2 fruit fly cellular contexts compared by ENCODE assay signal in the genomic region with DNA sequence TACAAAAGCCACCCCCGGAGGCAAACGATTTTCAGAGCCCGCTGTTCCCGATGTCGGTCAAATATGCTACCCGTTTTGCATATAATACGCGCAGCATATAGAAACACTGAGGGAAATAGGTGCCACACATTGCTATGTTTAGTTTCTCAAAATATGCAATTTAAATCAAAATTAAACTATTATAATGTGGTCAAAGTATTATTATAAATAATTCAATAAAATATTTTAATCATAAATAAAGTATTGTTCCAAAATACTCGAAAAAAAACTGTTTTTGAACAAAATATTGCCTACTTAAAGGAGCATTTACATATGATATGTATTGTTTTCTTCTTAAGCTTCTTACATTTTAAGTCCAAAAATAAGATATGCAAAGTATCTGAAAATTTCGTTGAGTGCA.
A peak's percentile ranks its signal among the peaks of the same experiment; 100 is the strongest.
TF ChIP-seq lines count a peak whose summit lies in the region.

No protein-coding gene starts in this region.

- no peak for TF ChIP-seq CTCF in whole organism, embryonic (GFP tag; optimal IDR thresholded peaks at IDR 0.05; lab: Kevin White, UChicago)

TF ChIP-seq in whole organism, embryonic, 481 proteins besides CTCF, POLR2A, EP300 and RAD21 (continues in another document):
- no peak for TF ChIP-seq br (optimal IDR thresholded peaks at IDR 0.05; lab: Kevin White, UChicago)
- no peak for TF ChIP-seq CG3838 (GFP tag; optimal IDR thresholded peaks at IDR 0.05; lab: Kevin White, UChicago)
- peak; percentile 43 for TF ChIP-seq CG17385 (GFP tag; optimal IDR thresholded peaks at IDR 0.05; lab: Kevin White, UChicago)
- peak; percentile 26 for TF ChIP-seq Nf-YB (GFP tag; optimal IDR thresholded peaks at IDR 0.05; lab: Kevin White, UChicago)
- TF ChIP-seq inv (GFP tag; IDR thresholded peaks at IDR 0.05; lab: Robert Waterston, UW; ENCODE audit: partially characterized antibody) = no peak
- no peak for TF ChIP-seq org-1 (GFP tag; optimal IDR thresholded peaks at IDR 0.05; lab: Kevin White, UChicago)
- no peak for TF ChIP-seq Fer2 (tag; optimal IDR thresholded peaks at IDR 0.05; lab: Kevin White, UChicago)
- TF ChIP-seq CG10543 (GFP tag; optimal IDR thresholded peaks at IDR 0.05; lab: Kevin White, UChicago) = no peak
- no peak for TF ChIP-seq CG33557 (GFP tag; optimal IDR thresholded peaks at IDR 0.05; lab: Kevin White, UChicago)
- peak; percentile 45 for TF ChIP-seq CG8359 (GFP tag; optimal IDR thresholded peaks at IDR 0.05; lab: Kevin White, UChicago; ENCODE audit: borderline replicate concordance)
- no peak for TF ChIP-seq Optix (GFP tag; IDR thresholded peaks at IDR 0.05; lab: Robert Waterston, UW)
- TF ChIP-seq Meics (GFP tag; optimal IDR thresholded peaks at IDR 0.05; lab: Kevin White, UChicago) = peak; percentile 64
- no peak for TF ChIP-seq Tbp (GFP tag; optimal IDR thresholded peaks at IDR 0.05; lab: Kevin White, UChicago)
- no peak for TF ChIP-seq btn (GFP tag; optimal IDR thresholded peaks at IDR 0.05; lab: Kevin White, UChicago)
- no peak for TF ChIP-seq klu (GFP tag; IDR thresholded peaks at IDR 0.05; lab: Robert Waterston, UW)
- TF ChIP-seq CG11085 (GFP tag; IDR thresholded peaks at IDR 0.05; lab: Robert Waterston, UW) = no peak
- no peak for TF ChIP-seq CG8765 (GFP tag; IDR thresholded peaks at IDR 0.05; lab: Robert Waterston, UW)
- TF ChIP-seq stc (GFP tag; IDR thresholded peaks at IDR 0.05; lab: Robert Waterston, UW) = peak; percentile 41; the same call in 1 of the 2 replicates
- TF ChIP-seq p53 (GFP tag; optimal IDR thresholded peaks at IDR 0.05; lab: Kevin White, UChicago) = no peak
- no peak for TF ChIP-seq CG6813 (GFP tag; optimal IDR thresholded peaks at IDR 0.05; lab: Kevin White, UChicago)
- peak; percentile 59 for TF ChIP-seq PHDP (tag; optimal IDR thresholded peaks at IDR 0.05; lab: Kevin White, UChicago)
- TF ChIP-seq CG42726 (GFP tag; IDR thresholded peaks at IDR 0.05; lab: Robert Waterston, UW; ENCODE audit: partially characterized antibody) = no peak
- TF ChIP-seq fd96Cb (tag; optimal IDR thresholded peaks at IDR 0.05; lab: Kevin White, UChicago) = peak; percentile 66
- TF ChIP-seq ems (GFP tag; optimal IDR thresholded peaks at IDR 0.05; lab: Kevin White, UChicago) = no peak
- TF ChIP-seq CG1024 (GFP tag; IDR thresholded peaks at IDR 0.05; lab: Robert Waterston, UW) = no peak
- no peak for TF ChIP-seq CG9797 (GFP tag; optimal IDR thresholded peaks at IDR 0.05; lab: Kevin White, UChicago)
- no peak for TF ChIP-seq CG9876 (GFP tag; optimal IDR thresholded peaks at IDR 0.05; lab: Kevin White, UChicago)
- TF ChIP-seq CG10267 (tag; optimal IDR thresholded peaks at IDR 0.05; lab: Kevin White, UChicago) = peak; percentile 22
- TF ChIP-seq disco-r (GFP tag; optimal IDR thresholded peaks at IDR 0.05; lab: Kevin White, UChicago) = no peak
- TF ChIP-seq tio (GFP tag; optimal IDR thresholded peaks at IDR 0.05; lab: Kevin White, UChicago) = peak; percentile 43
- peak; percentile 11 for TF ChIP-seq lab (GFP tag; optimal IDR thresholded peaks at IDR 0.05; lab: Kevin White, UChicago)
- no peak for TF ChIP-seq CG4707 (GFP tag; optimal IDR thresholded peaks at IDR 0.05; lab: Kevin White, UChicago)
- peak; percentile 55 for TF ChIP-seq Fer3 (tag; optimal IDR thresholded peaks at IDR 0.05; lab: Kevin White, UChicago)
- TF ChIP-seq CG4282 (GFP tag; optimal IDR thresholded peaks at IDR 0.05; lab: Kevin White, UChicago) = no peak
- no peak for TF ChIP-seq CG10654 (GFP tag; optimal IDR thresholded peaks at IDR 0.05; lab: Kevin White, UChicago)
- TF ChIP-seq schlank (tag; optimal IDR thresholded peaks at IDR 0.05; lab: Kevin White, UChicago) = no peak
- TF ChIP-seq Antp (GFP tag; optimal IDR thresholded peaks at IDR 0.05; lab: Kevin White, UChicago) = no peak
- TF ChIP-seq ham (GFP tag; IDR thresholded peaks at IDR 0.05; lab: Robert Waterston, UW) = no peak
- peak; percentile 81 for TF ChIP-seq CG11504 (tag; optimal IDR thresholded peaks at IDR 0.05; lab: Kevin White, UChicago)
- TF ChIP-seq Dbx (GFP tag; IDR thresholded peaks at IDR 0.05; lab: Robert Waterston, UW) = no peak
- TF ChIP-seq ab (GFP tag; optimal IDR thresholded peaks at IDR 0.05; lab: Kevin White, UChicago) = no peak
- no peak for TF ChIP-seq kah (GFP tag; optimal IDR thresholded peaks at IDR 0.05; lab: Kevin White, UChicago)
- TF ChIP-seq Hr78 (GFP tag; optimal IDR thresholded peaks at IDR 0.05; lab: Kevin White, UChicago) = peak in 1 of 2 experiments; percentile 6
- TF ChIP-seq lbe (GFP tag; optimal IDR thresholded peaks at IDR 0.05; lab: Kevin White, UChicago) = no peak

TF ChIP-seq in whole organism, prepupa, 60 proteins besides CTCF, POLR2A, EP300 and RAD21:
- TF ChIP-seq eg (GFP tag; IDR thresholded peaks at IDR 0.05; lab: Robert Waterston, UW) = 0 out of 3 replicates have a peak, but pooled peaks have one; percentile 17
- no peak for TF ChIP-seq Sox102F (GFP tag; optimal IDR thresholded peaks at IDR 0.05; lab: Kevin White, UChicago)
- TF ChIP-seq Sox15 (GFP tag; optimal IDR thresholded peaks at IDR 0.05; lab: Kevin White, UChicago) = no peak
- peak; percentile 41 for TF ChIP-seq CG15336 (GFP tag; IDR thresholded peaks at IDR 0.05; lab: Robert Waterston, UW)
- no peak for TF ChIP-seq CG8119 (GFP tag; IDR thresholded peaks at IDR 0.05; lab: Robert Waterston, UW)
- peak; percentile 3 for TF ChIP-seq CG6276 (GFP tag; optimal IDR thresholded peaks at IDR 0.05; lab: Kevin White, UChicago)
- no peak for TF ChIP-seq achi (GFP tag; optimal IDR thresholded peaks at IDR 0.05; lab: Kevin White, UChicago)
- TF ChIP-seq CG34406 (GFP tag; optimal IDR thresholded peaks at IDR 0.05; lab: Kevin White, UChicago) = no peak
- no peak for TF ChIP-seq CG11294 (GFP tag; IDR thresholded peaks at IDR 0.05; lab: Robert Waterston, UW)
- TF ChIP-seq net (GFP tag; optimal IDR thresholded peaks at IDR 0.05; lab: Kevin White, UChicago) = no peak
- peak; percentile 18 for TF ChIP-seq CG32006 (GFP tag; optimal IDR thresholded peaks at IDR 0.05; lab: Kevin White, UChicago)
- no peak for TF ChIP-seq fd59A (GFP tag; optimal IDR thresholded peaks at IDR 0.05; lab: Kevin White, UChicago)
- no peak for TF ChIP-seq Lpt (GFP tag; optimal IDR thresholded peaks at IDR 0.05; lab: Kevin White, UChicago)
- TF ChIP-seq Sox14 (GFP tag; optimal IDR thresholded peaks at IDR 0.05; lab: Kevin White, UChicago) = no peak
